Fruit fly (Drosophila melanogaster) whole organism, wandering third instar larva: ENCODE data around the gene CrzR.

ENCODE experiments used
- Abd-B ChIP-seq: fragments of >200 bp; optimal IDR thresholded peaks from 2 replicates; lab custom pipeline; 2017; ENCODE audit warnings: missing biosample characterization, missing genetic modification characterization
- brk ChIP-seq: fragments of 200-800 bp; sonication (Bioruptor generic); optimal IDR thresholded peaks from 2 replicates; lab custom pipeline; 2016; ENCODE audit warnings: missing biosample characterization, mild to moderate bottlenecking, missing genetic modification characterization
- usp ChIP-seq: fragments of >200 bp; optimal IDR thresholded peaks from 2 replicates; lab custom pipeline; 2017; ENCODE audit warnings: missing biosample characterization, missing genetic modification characterization

dm6 chr3L:12399171-12399570 lies 47.8 kb upstream of the CrzR start, which contains the start of gene CG32104:
- TF ChIP-seq brk (GFP tag; lab: Kevin White, UChicago) = no peak
- no peak for TF ChIP-seq Abd-B (GFP tag; lab: Kevin White, UChicago)
- TF ChIP-seq usp (GFP tag; lab: Kevin White, UChicago) = no peak
